Worm (Caenorhabditis elegans): Measurements from ENCODE around the gene lrr-1.

The lrr-1 gene

ce11 chrII:5036128-5036527 lies at the start of gene lrr-1:
Gene lrr-1, minus strand, starts transcription at chrII:5036439.
- no peak for TF ChIP-seq pha-2 (tag; optimal IDR thresholded peaks at IDR 0.05)
- no peak for TF ChIP-seq zip-5 (tag; optimal IDR thresholded peaks at IDR 0.05)
- no peak for TF ChIP-seq ttx-3 (tag; optimal IDR thresholded peaks at IDR 0.05)
- no peak for TF ChIP-seq unc-3 (GFP tag; conservative IDR thresholded peaks at IDR 0.05)
- no peak for TF ChIP-seq unc-3 (tag; optimal IDR thresholded peaks at IDR 0.05)
- TF ChIP-seq ceh-2 (tag; optimal IDR thresholded peaks at IDR 0.05), result no peak
- no peak for TF ChIP-seq pha-4 (tag; optimal IDR thresholded peaks at IDR 0.05)
- TF ChIP-seq ama-1 (optimal IDR thresholded peaks at IDR 0.05), result no peak
- TF ChIP-seq ceh-9 (tag; optimal IDR thresholded peaks at IDR 0.05), result no peak
- no peak for TF ChIP-seq ceh-30 (tag; optimal IDR thresholded peaks at IDR 0.05)
- no peak for TF ChIP-seq hlh-13 (GFP tag; optimal IDR thresholded peaks at IDR 0.05)
- TF ChIP-seq unc-86 (tag; optimal IDR thresholded peaks at IDR 0.05), result no peak
- TF ChIP-seq unc-42 (tag; optimal IDR thresholded peaks at IDR 0.05), result no peak
- TF ChIP-seq C08G9.2 (tag; optimal IDR thresholded peaks at IDR 0.05), result no peak
- no peak for TF ChIP-seq fkh-6 (tag; optimal IDR thresholded peaks at IDR 0.05)
- no peak for TF ChIP-seq tbx-2 (tag; optimal IDR thresholded peaks at IDR 0.05)
- TF ChIP-seq fkh-10 (GFP tag; optimal IDR thresholded peaks at IDR 0.05), result no peak
- TF ChIP-seq C38D4.7 (GFP tag; optimal IDR thresholded peaks at IDR 0.05), result no peak
- TF ChIP-seq gmeb-2 (tag; optimal IDR thresholded peaks at IDR 0.05), result no peak

- TF ChIP-seq F13H6.1 (tag; optimal IDR thresholded peaks at IDR 0.05), result no peak
- TF ChIP-seq ceh-30 (tag; optimal IDR thresholded peaks at IDR 0.05), result no peak
- TF ChIP-seq ahr-1 (tag; optimal IDR thresholded peaks at IDR 0.05), result no peak
- no peak for TF ChIP-seq ceh-45 (GFP tag; IDR thresholded peaks at IDR 0.05)
- TF ChIP-seq Y22D7AL.16 (tag; optimal IDR thresholded peaks at IDR 0.05), result no peak
- no peak for TF ChIP-seq pqm-1 (tag; optimal IDR thresholded peaks at IDR 0.05)
- no peak for TF ChIP-seq ceh-6 (GFP tag; optimal IDR thresholded peaks at IDR 0.05)
- no peak for TF ChIP-seq ceh-2 (tag; optimal IDR thresholded peaks at IDR 0.05)
Observed at ce11 chrII:5085450-5085849, 49.2 kb upstream of the lrr-1 start, which contains the start of gene txt-9. Gene txt-9, plus strand, starts transcription at chrII:5085785.

ce11 chrII:5084225-5084624 lies 48.0 kb upstream of the lrr-1 start:
- no peak for TF ChIP-seq hlh-13 (GFP tag; optimal IDR thresholded peaks at IDR 0.05)
- TF ChIP-seq elt-2 (tag; optimal IDR thresholded peaks at IDR 0.05), result peak; percentile 49

ce11 chrII:5083341-5083740 lies 47.1 kb upstream of the lrr-1 start, which contains the start of gene C04G6.4:
Gene C04G6.4, minus strand, starts transcription at chrII:5083441.
- no peak for TF ChIP-seq odd-2 (tag; optimal IDR thresholded peaks at IDR 0.05)
- TF ChIP-seq dmd-4 (tag; optimal IDR thresholded peaks at IDR 0.05; ENCODE audit: borderline replicate concordance), result no peak
- no peak for TF ChIP-seq hlh-8 (tag; optimal IDR thresholded peaks at IDR 0.05)
- TF ChIP-seq Y22D7AL.16 (tag; optimal IDR thresholded peaks at IDR 0.05), result no peak
- TF ChIP-seq K02D7.2 (tag; optimal IDR thresholded peaks at IDR 0.05), result no peak
- no peak for TF ChIP-seq dve-1 (tag; optimal IDR thresholded peaks at IDR 0.05)

ce11 chrII:5081124-5081913 lies 45.1 kb upstream of the lrr-1 start, which contains the start of gene dsh-2:
Gene dsh-2, minus strand, starts transcription at chrII:5081174.
- peak; percentile 25 for TF ChIP-seq ceh-48 (tag; optimal IDR thresholded peaks at IDR 0.05)
- TF ChIP-seq nfya-1 (tag; optimal IDR thresholded peaks at IDR 0.05), result peak; percentile 39
- TF ChIP-seq rnt-1 (tag; optimal IDR thresholded peaks at IDR 0.05), result no peak
- TF ChIP-seq ceh-34 (tag; optimal IDR thresholded peaks at IDR 0.05), result no peak
- TF ChIP-seq pax-1 (tag; optimal IDR thresholded peaks at IDR 0.05), result peak; percentile 86
- TF ChIP-seq ttx-3 (tag; optimal IDR thresholded peaks at IDR 0.05), result no peak
- TF ChIP-seq unc-55 (GFP tag; optimal IDR thresholded peaks at IDR 0.05), result peak; percentile 41
- no peak for TF ChIP-seq pha-4 (tag; optimal IDR thresholded peaks at IDR 0.05)
- no peak for TF ChIP-seq hlh-6 (tag; optimal IDR thresholded peaks at IDR 0.05)
- TF ChIP-seq hlh-8 (tag; optimal IDR thresholded peaks at IDR 0.05), result no peak
- TF ChIP-seq K09A11.1 (tag; optimal IDR thresholded peaks at IDR 0.05; ENCODE audit: insufficient read depth), result no peak
- TF ChIP-seq hlh-30 (tag; optimal IDR thresholded peaks at IDR 0.05; ENCODE audit: insufficient read depth), result peak; percentile 52
- TF ChIP-seq pha-2 (tag; optimal IDR thresholded peaks at IDR 0.05), result no peak
- TF ChIP-seq tbx-2 (tag; optimal IDR thresholded peaks at IDR 0.05), result peak; percentile 32
- TF ChIP-seq unc-42 (tag; optimal IDR thresholded peaks at IDR 0.05), result peak; percentile 65
- TF ChIP-seq hlh-15 (tag; optimal IDR thresholded peaks at IDR 0.05), result no peak
- TF ChIP-seq K02D7.2 (tag; optimal IDR thresholded peaks at IDR 0.05), result no peak
- no peak for TF ChIP-seq Y22D7AL.16 (tag; optimal IDR thresholded peaks at IDR 0.05)
- no peak for TF ChIP-seq ceh-6 (GFP tag; optimal IDR thresholded peaks at IDR 0.05)
- TF ChIP-seq madf-2 (tag; optimal IDR thresholded peaks at IDR 0.05), result no peak

Measured in whole organism, late embryonic.